Worm (Caenorhabditis elegans): ENCODE data around the gene T07F8.1.

ce11 chrII:7171305-7171998 lies 23.3 kb downstream of the T07F8.1 start, which contains the start of gene dyf-13:
- TF ChIP-seq nhr-76 (tag; optimal IDR thresholded peaks at IDR 0.05) (no peak), mab-5 (tag; optimal IDR thresholded peaks at IDR 0.05) (no peak), pha-4 (tag; optimal IDR thresholded peaks at IDR 0.05) (no peak)

Data from whole organism, mixed stage, embryonic.